Worm (Caenorhabditis elegans) whole organism, L4 larva: ENCODE data around the gene spc-1.

ENCODE experiments used
- F26F4.8 ChIP-seq: fragments of 200-800 bp; sonication (Bioruptor generic); conservative IDR thresholded peaks from 2 replicates; pipeline ENCODE4 v1.3.6; 2022; ENCODE audit warnings: missing genetic modification characterization, missing compliant biosample characterization
- ces-1 ChIP-seq: fragments of 150-350 bp; sonication (generic microtip); optimal IDR thresholded peaks from 4 replicates; lab custom pipeline; 2014; ENCODE audit warnings: missing biosample characterization, missing genetic modification reagents, missing genetic modification characterization
- nhr-28 ChIP-seq: fragments of 150-350 bp; optimal IDR thresholded peaks from 2 replicates; lab custom pipeline; 2014; ENCODE audit warnings: missing biosample characterization, missing genetic modification characterization

DNA sequence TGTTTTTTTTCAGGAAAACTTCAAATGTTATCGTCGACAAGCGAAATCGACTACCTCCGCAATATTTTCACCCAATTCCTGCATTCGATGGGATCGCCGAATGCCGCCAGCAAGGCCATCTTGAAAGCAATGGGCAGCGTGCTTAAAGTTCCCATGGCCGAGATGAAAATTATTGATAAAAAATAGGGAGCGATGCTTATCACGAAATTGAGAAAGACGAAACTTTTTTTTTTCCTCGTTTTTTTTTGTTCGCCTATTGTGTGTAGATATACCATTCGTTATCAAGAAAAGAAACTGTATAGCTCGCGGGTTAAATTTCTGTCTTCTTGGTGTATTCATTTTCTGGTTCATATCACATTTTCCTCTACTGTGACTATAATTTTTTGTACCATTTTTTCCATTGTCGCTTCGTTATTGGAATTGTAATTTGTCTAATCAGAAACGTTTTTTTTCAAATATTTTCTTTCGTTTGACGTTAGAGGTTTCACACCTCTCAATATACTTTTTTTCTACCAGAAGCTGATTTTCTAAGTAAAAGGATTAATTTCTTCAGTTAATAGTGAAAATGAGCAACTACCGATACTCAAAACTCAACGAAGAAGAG, 37.2 kb upstream of the spc-1 start, which contains the start of gene syx-6:
- no peak for TF ChIP-seq nhr-28 (tag; lab: Kevin White, UChicago)
- TF ChIP-seq F26F4.8 (GFP tag; lab: Robert Waterston, UW) = no peak
- no peak for TF ChIP-seq ces-1 (GFP tag; lab: Kevin White, UChicago)
